Fruit fly (Drosophila melanogaster): Measurements from ENCODE around the gene Girdin.

The Girdin gene

DNA sequence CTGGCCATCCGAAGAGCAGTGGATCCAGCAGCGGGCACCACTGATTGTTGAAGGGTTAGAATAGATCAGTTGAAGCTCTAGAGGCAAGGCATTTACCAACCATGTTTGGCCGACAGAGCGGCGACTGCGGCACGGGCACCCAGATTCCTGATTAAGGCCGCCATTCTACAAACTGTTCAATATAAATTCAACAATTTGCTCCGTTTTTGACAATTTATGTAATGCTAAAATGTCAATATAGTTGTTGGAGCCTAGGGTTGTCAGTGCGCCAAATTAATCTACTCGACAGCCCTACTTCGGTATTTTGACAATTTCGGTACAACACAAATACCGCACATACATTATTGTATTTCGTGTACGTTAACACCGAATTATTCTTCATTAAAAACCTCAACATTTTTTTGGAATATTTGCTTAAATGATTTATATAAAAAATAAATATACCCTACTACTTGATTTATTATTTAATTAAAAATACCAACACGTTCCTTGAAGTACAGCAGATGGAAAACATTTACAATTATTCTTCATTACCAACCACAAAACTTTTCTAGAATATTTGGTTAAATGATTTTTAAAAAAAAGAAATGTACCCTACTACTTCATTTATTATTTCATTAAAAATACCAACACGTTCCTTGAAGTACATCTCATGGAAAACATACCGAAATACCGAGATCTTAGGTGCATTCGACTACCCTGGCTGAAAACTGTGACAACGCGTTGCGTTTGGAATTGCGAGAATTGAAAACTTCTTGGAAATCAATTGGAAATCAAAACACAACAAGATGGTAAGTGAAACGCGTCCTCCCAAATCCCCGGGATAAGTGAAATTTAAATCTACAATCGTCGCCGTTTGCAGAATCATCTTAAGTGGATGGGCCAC is 19.2 kb upstream of the Girdin start, which contains the start of the genes ND-30 and CG15812:
Gene ND-30, minus strand, starts transcription at position 270 of the 886 bp plus-strand sequence.
Gene CG15812, plus strand, starts transcription at position 683 of the 886 bp plus-strand sequence.
- TF ChIP-seq CG8478 (optimal IDR thresholded peaks at IDR 0.05) (no peak), Dll (optimal IDR thresholded peaks at IDR 0.05) (no peak)

DNA sequence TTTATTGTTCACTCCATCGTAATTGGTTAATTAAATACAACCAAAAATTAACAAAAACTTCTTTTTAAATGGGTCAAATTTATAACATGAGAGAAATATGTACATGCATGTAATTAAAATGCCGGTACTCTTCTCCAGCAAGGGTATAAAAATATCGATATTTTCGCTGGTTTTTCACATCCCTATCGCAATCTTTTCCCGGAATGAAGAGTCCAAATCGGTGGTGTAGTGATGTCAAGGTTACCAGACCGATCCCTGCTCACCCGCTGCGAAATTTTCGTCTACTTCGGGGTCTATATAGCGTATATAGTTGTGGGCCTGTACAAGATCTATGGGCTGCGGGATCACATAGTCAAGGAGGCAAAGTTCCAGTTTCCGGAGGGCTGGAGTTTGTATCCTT is 16.8 kb upstream of the Girdin start, which contains the start of gene rasp:
Gene rasp, plus strand, starts transcription at position 213 of the 400 bp plus-strand sequence.
- TF ChIP-seq CG8478 (optimal IDR thresholded peaks at IDR 0.05) (no peak), psq (optimal IDR thresholded peaks at IDR 0.05) (no peak), usp (GFP tag; optimal IDR thresholded peaks at IDR 0.05) (no peak), EcR (GFP tag; optimal IDR thresholded peaks at IDR 0.05) (no peak), pan (optimal IDR thresholded peaks at IDR 0.05) (no peak), Dll (optimal IDR thresholded peaks at IDR 0.05) (no peak)

DNA sequence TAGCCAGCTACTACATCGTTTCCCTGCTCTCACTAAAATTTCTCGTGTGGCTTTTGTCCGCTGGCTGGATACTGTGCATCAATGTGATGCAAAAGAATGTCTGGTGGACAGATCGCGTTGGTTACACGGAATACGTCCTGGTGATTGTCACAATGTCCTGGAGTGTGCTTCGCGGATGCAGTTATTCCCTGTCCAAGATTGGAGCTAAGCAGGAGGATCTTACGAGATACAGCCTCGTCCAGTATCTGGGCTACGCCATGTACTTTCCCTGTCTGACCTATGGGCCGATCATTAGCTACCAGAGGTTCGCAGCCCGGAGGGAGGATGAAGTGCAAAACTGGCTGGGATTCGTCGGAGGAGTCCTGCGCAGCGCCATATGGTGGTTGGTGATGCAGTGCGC is 16.1 kb upstream of the Girdin start:
- TF ChIP-seq CG8478 (optimal IDR thresholded peaks at IDR 0.05) = no peak
- no peak for TF ChIP-seq pan (optimal IDR thresholded peaks at IDR 0.05)
- no peak for TF ChIP-seq Dll (optimal IDR thresholded peaks at IDR 0.05)
- TF ChIP-seq psq (optimal IDR thresholded peaks at IDR 0.05) = no peak
- no peak for TF ChIP-seq EcR (GFP tag; optimal IDR thresholded peaks at IDR 0.05)
- no peak for TF ChIP-seq usp (GFP tag; optimal IDR thresholded peaks at IDR 0.05)

DNA sequence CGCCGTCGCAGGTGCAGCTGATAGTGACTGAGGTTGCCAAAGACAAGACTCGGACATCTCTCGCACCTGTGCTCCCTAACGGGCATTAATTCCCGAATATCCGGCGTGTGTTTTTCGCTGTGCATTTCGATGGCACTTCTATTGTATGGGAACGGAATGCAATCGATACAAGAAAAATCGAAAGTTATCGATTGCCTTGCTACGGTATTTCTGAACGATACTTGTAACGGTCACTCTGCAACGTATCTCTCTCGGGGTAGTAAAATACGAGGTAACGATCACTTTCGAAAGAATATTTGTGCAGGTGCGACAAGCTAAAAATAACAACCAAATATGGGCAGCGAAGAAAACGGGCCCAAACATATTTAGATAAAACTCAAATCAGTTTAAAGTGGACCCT is 13.8 kb upstream of the Girdin start, which contains the start of gene CG32280:
Gene CG32280, plus strand, starts transcription at position 231 of the 400 bp plus-strand sequence.
- TF ChIP-seq Dll (optimal IDR thresholded peaks at IDR 0.05) (no peak), EcR (GFP tag; optimal IDR thresholded peaks at IDR 0.05) (no peak), psq (optimal IDR thresholded peaks at IDR 0.05) (no peak), CG8478 (optimal IDR thresholded peaks at IDR 0.05) (no peak), usp (GFP tag; optimal IDR thresholded peaks at IDR 0.05) (no peak), pan (optimal IDR thresholded peaks at IDR 0.05) (no peak)

DNA sequence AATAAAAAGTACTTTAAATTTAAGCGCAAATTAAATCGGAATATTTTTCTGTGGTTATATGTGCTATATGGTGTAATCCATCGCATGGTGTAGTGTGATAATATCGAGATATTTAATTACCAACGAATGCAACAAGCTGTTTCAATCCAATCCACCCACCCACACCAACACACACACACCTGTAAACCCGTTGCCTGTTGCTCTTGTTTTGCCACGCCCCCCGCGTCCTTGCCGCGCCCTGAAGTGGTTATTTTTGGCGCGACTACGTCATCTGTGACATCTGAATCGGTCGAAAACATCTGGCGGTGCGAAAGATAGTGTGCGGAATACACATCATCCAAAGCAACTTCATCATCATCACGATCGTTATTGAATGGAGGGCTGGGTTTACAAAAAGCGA is 13.3 kb upstream of the Girdin start:
- TF ChIP-seq Dll (optimal IDR thresholded peaks at IDR 0.05) = no peak
- no peak for TF ChIP-seq usp (GFP tag; optimal IDR thresholded peaks at IDR 0.05)
- TF ChIP-seq EcR (GFP tag; optimal IDR thresholded peaks at IDR 0.05) = no peak
- TF ChIP-seq CG8478 (optimal IDR thresholded peaks at IDR 0.05) = no peak
- no peak for TF ChIP-seq psq (optimal IDR thresholded peaks at IDR 0.05)
- TF ChIP-seq pan (optimal IDR thresholded peaks at IDR 0.05) = no peak

DNA sequence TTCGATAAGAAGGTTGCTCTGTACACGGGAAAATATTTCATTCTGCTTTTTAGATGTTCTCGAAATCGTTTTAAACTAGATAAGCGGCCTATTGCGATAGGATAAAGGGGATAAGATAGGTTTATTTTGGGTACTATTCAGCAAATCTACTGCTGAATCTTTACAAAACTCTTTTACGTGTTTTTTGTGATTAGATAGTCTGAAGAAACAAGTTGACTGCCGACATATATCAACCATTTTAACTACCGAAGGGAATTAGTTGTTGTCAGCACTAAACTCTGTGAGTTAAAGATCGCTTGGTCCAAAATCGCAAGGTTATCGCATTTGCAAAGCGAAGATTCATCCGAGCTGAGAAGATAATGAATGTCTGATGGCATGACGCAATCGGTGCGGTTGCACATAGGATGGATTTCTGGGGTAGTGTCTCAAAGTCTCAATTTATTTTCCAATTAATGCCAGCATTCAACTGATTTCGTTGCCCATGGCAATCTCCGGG is 12.5 kb upstream of the Girdin start, which contains the start of gene Asciz:
Gene Asciz, minus strand, starts transcription at position 51 of the 496 bp plus-strand sequence.
- TF ChIP-seq psq (optimal IDR thresholded peaks at IDR 0.05) (no peak), usp (GFP tag; optimal IDR thresholded peaks at IDR 0.05) (no peak), Dll (optimal IDR thresholded peaks at IDR 0.05) (no peak), pan (optimal IDR thresholded peaks at IDR 0.05) (no peak), EcR (GFP tag; optimal IDR thresholded peaks at IDR 0.05) (no peak), CG8478 (optimal IDR thresholded peaks at IDR 0.05) (no peak)

DNA sequence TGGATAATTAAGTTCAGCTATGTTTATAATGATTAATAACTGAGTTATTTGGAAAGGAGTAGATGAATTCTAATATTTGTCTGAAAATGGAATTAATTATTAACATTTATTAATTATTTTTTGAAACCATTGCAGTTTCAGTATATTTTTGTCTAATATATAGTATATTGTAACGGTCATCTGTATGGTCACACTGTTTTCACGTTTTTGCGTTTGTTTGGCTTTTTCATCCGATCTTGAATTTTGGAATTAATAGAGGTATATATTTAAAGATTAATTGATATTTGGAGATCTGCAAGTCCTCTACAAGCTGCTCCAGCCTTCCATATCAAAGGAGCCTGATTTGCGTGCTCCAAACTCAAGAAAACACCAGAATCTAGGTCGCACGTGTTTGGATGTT is 9.6 kb upstream of the Girdin start, which contains the start of the genes CG32278 and CG32281:
Gene CG32278, plus strand, starts transcription at position 180 of the 400 bp plus-strand sequence.
Gene CG32281, plus strand, starts transcription at position 269 of the 400 bp plus-strand sequence.
- TF ChIP-seq Dll (optimal IDR thresholded peaks at IDR 0.05) = no peak
- no peak for TF ChIP-seq usp (GFP tag; optimal IDR thresholded peaks at IDR 0.05)
- no peak for TF ChIP-seq psq (optimal IDR thresholded peaks at IDR 0.05)
- no peak for TF ChIP-seq EcR (GFP tag; optimal IDR thresholded peaks at IDR 0.05)
- TF ChIP-seq CG8478 (optimal IDR thresholded peaks at IDR 0.05) = no peak
- TF ChIP-seq pan (optimal IDR thresholded peaks at IDR 0.05) = no peak

DNA sequence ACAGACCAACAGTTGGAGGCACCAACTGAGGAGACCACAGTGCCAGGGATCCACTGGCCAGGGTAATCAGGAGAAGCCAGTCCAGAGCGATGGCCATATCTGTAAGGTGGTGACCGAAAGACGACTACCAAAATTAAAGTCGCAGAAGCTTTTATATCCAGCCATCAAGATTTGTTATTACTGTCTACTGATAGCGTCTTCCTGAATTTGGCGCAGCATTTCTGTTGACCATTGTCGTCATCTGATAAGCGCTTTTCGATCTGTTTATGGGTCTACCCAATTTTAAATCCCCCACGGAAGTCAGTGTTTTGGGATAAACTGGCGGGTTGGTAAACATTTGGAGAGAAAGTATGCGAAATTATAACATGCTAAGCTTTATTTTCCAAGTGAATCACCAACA is 6.3 kb upstream of the Girdin start, which contains the start of gene CG14963:
Gene CG14963, minus strand, starts transcription at position 101 of the 400 bp plus-strand sequence.
- no peak for TF ChIP-seq Dll (optimal IDR thresholded peaks at IDR 0.05)
- no peak for TF ChIP-seq pan (optimal IDR thresholded peaks at IDR 0.05)
- no peak for TF ChIP-seq CG8478 (optimal IDR thresholded peaks at IDR 0.05)
- no peak for TF ChIP-seq usp (GFP tag; optimal IDR thresholded peaks at IDR 0.05)
- TF ChIP-seq psq (optimal IDR thresholded peaks at IDR 0.05) = no peak
- TF ChIP-seq EcR (GFP tag; optimal IDR thresholded peaks at IDR 0.05) = no peak

DNA sequence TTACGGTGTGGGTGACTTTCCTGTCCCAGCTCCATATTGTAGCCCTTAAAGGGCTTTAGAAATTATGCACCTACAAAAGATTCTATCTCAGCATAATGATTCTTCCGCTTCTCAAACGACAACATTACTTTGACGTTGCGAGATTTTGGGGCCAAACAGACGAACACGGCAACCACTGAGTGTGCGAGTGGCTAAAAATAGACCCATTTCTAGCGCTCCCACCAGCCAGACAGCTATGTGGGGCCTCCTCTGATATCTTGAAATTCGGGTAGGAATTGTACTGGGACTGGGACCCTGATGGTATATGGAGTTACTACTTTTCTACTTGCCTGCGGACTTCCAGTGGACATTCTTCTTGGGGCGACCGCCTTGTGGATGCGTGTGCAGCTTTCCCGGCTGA is 858 bp upstream of the Girdin start:
- TF ChIP-seq Dll (optimal IDR thresholded peaks at IDR 0.05) (no peak), EcR (GFP tag; optimal IDR thresholded peaks at IDR 0.05) (no peak), usp (GFP tag; optimal IDR thresholded peaks at IDR 0.05) (no peak), CG8478 (optimal IDR thresholded peaks at IDR 0.05) (no peak), psq (optimal IDR thresholded peaks at IDR 0.05) (no peak), pan (optimal IDR thresholded peaks at IDR 0.05) (no peak)

DNA sequence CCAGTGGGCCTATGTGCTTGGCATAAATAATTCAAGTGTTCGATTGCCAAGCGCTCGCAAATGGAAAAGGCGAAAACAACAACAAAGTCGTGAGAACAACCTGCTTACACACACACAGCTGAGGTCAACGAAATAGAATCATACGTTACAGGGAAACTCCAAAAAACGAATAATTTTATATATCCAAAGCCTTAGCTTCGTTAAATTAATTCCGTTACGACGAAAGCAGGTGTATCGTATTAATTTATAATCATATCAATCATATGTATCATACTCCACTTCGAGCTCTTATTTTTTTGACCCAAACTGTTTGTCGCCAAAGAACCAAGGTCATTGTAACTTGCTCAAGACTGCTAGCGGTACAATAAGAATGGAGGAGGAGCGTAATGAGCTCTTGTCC is 744 bp downstream of the Girdin start:
- TF ChIP-seq EcR (GFP tag; optimal IDR thresholded peaks at IDR 0.05) = peak in 1 of 2 experiments; percentile 79
- TF ChIP-seq pan (optimal IDR thresholded peaks at IDR 0.05) = no peak
- TF ChIP-seq Dll (optimal IDR thresholded peaks at IDR 0.05) = no peak
- TF ChIP-seq CG8478 (optimal IDR thresholded peaks at IDR 0.05) = no peak
- no peak for TF ChIP-seq usp (GFP tag; optimal IDR thresholded peaks at IDR 0.05)
- no peak for TF ChIP-seq psq (optimal IDR thresholded peaks at IDR 0.05)

DNA sequence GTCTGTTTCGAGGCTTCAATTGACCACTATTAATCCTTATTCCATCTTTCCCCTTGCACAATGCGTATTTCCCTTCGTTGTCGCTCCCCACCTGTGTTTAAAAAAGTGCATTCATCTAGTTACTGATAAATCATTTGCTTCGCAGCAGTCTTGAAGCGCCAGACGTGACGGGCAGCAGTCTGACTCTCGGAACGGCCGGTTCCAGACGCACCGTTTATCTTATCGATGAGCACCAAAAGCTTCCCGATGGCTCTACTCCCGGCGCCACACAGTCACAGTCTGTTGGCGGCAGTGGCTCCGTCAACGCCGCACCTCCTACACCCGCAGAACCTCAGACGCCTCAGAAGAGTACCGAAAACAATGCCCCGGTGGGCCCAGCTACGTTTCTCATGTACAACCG is 5.4 kb downstream of the Girdin start, which contains the start of gene CG42494:
Gene CG42494, plus strand, starts transcription at position 301 of the 400 bp plus-strand sequence.
- no peak for TF ChIP-seq Dll (optimal IDR thresholded peaks at IDR 0.05)
- TF ChIP-seq CG8478 (optimal IDR thresholded peaks at IDR 0.05) = no peak
- no peak for TF ChIP-seq EcR (GFP tag; optimal IDR thresholded peaks at IDR 0.05)
- TF ChIP-seq pan (optimal IDR thresholded peaks at IDR 0.05) = no peak
- no peak for TF ChIP-seq usp (GFP tag; optimal IDR thresholded peaks at IDR 0.05)
- no peak for TF ChIP-seq psq (optimal IDR thresholded peaks at IDR 0.05)

DNA sequence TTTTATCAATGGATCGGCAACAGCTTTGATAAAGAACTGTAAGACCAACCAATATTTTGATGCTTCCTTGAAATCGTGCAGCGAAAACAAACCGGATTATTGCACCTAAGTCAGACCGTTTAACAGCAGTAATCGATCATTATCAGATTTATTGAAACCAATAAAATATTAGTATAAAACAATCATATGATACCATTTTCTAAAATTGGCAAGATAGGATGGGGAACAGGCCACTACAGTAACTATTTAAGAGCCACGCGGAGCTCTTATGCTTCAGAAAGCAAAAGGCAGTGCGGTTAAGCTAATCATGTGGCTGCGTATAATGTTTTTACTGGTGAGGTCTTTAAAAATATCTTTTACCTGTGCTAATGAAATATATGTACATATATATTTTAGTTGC is 7.6 kb downstream of the Girdin start, which contains the start of gene CG32284:
Gene CG32284, plus strand, starts transcription at position 301 of the 400 bp plus-strand sequence.
- TF ChIP-seq Dll (optimal IDR thresholded peaks at IDR 0.05) (no peak), CG8478 (optimal IDR thresholded peaks at IDR 0.05) (no peak), usp (GFP tag; optimal IDR thresholded peaks at IDR 0.05) (no peak), EcR (GFP tag; optimal IDR thresholded peaks at IDR 0.05) (no peak)

Measured in whole organism.